Worm (Caenorhabditis elegans): Measurements from ENCODE around the gene dhs-20.

DNA sequence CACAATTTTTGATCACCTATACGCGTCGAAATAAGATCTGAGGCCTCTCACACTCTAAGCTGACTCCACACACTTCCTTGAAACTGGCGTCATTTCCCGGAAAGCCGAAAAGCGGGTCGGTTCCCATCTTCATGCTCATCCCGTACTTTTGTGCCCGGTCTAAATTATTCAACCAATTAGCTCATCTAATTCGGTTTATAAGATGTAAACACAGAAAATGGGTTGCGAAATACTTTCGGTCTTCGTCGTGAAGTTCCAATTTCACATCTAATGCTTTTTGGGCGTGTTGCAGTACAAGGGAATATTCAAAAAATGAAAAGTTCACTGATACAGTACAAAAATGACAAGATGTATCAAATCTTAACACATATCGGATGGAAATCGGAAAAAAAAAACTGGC is 26.8 kb upstream of the dhs-20 start:
- TF ChIP-seq ztf-11 (tag; optimal IDR thresholded peaks at IDR 0.05) (no peak), skn-1 (tag; optimal IDR thresholded peaks at IDR 0.05) (no peak), lin-39 (tag; optimal IDR thresholded peaks at IDR 0.05) (no peak), R02D3.7 (tag; optimal IDR thresholded peaks at IDR 0.05) (no peak), elt-3 (tag; optimal IDR thresholded peaks at IDR 0.05) (no peak), nhr-77 (tag; optimal IDR thresholded peaks at IDR 0.05) (no peak), ceh-82 (tag; optimal IDR thresholded peaks at IDR 0.05) (no peak), nhr-10 (tag; optimal IDR thresholded peaks at IDR 0.05) (no peak), lsy-2 (tag; optimal IDR thresholded peaks at IDR 0.05) (no peak), ztf-1 (GFP tag; conservative IDR thresholded peaks at IDR 0.05) (no peak), unc-62 (GFP tag; optimal IDR thresholded peaks at IDR 0.05) (no peak), nhr-11 (tag; optimal IDR thresholded peaks at IDR 0.05) (no peak)

Data from whole organism, L2 larva.